Fruit fly (Drosophila melanogaster): ENCODE results near the gene ATPsynE.
A peak's percentile ranks its signal among the peaks of the same experiment; 100 is the strongest.

The ATPsynE gene

DNA sequence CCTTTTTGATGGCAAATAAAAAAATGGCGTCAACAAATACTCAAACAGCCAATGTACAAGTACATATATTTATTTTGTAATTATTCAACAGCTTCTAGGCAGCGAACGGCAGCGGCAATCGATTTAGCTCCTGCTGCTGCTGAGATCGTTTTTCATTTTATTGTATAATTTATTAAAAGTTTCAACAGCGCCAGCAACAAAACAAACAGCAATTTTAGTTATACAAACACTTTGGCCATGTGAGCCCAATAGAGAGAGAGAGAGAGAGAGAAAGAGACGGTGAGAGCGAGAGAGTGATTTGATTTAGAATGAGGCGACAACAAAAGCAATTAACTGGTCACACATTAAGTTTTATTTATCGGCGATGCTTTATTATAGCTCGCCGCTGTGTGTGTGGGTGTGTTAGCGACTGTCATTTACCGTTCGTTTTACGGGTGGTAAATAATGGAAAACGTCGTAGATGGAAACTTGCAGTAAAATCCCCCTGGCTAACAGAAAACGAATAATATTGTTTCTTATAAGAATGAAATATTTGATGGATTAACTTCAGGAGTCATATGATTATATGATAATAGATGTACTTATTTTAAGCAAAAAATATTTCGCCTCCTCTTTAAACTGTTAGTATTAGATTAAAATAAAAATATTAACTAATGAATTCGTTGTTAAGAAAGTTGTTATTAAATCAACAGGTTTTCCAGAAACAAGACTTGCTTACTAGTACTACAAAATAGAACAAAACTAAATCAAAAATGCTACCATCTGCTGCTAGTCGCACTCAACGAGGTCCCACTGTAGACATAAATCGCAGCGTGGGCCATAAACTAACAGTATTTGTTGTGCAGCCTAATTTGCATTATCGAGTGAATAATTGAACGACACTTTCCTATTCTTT is 41.4 kb upstream of the ATPsynE start (continued):
- no peak for TF ChIP-seq CG9932 (GFP tag; IDR thresholded peaks at IDR 0.05)
- peak; percentile 18 for TF ChIP-seq bcd (GFP tag; optimal IDR thresholded peaks at IDR 0.05)
- peak; percentile 11 for TF ChIP-seq Ssrp (tag; optimal IDR thresholded peaks at IDR 0.05)
- no peak for TF ChIP-seq Dek (tag; optimal IDR thresholded peaks at IDR 0.05)
- peak; percentile 23 for TF ChIP-seq CG4424 (GFP tag; optimal IDR thresholded peaks at IDR 0.05)
- TF ChIP-seq grau (tag; optimal IDR thresholded peaks at IDR 0.05): peak; percentile 89
- TF ChIP-seq cg (GFP tag; optimal IDR thresholded peaks at IDR 0.05): peak; percentile 46
- no peak for TF ChIP-seq p53 (GFP tag; optimal IDR thresholded peaks at IDR 0.05)
- TF ChIP-seq CG7357 (GFP tag; IDR thresholded peaks at IDR 0.05): no peak
- peak; percentile 75 for TF ChIP-seq gro (GFP tag; optimal IDR thresholded peaks at IDR 0.05)
- TF ChIP-seq CG7839 (tag; optimal IDR thresholded peaks at IDR 0.05): peak; percentile 26
- peak; percentile 7 for TF ChIP-seq unpg (GFP tag; optimal IDR thresholded peaks at IDR 0.05)
- peak; percentile 26 to 99 for TF ChIP-seq Pdp1 (GFP tag; optimal IDR thresholded peaks at IDR 0.05)
- peak; percentile 6 for TF ChIP-seq mam (GFP tag; optimal IDR thresholded peaks at IDR 0.05)
- TF ChIP-seq HmgZ (tag; optimal IDR thresholded peaks at IDR 0.05): peak; percentile 1
- TF ChIP-seq CG2678 (tag; optimal IDR thresholded peaks at IDR 0.05): peak; percentile 17
- no peak for TF ChIP-seq chinmo (GFP tag; IDR thresholded peaks at IDR 0.05; ENCODE audit: partially characterized antibody)
- TF ChIP-seq kah (GFP tag; optimal IDR thresholded peaks at IDR 0.05): peak; percentile 1
- peak; percentile 29 for TF ChIP-seq Deaf1 (tag; optimal IDR thresholded peaks at IDR 0.05)
- peak; percentile 5 for TF ChIP-seq CG33213 (GFP tag; optimal IDR thresholded peaks at IDR 0.05)
- peak; percentile 66 for TF ChIP-seq CG10543 (GFP tag; optimal IDR thresholded peaks at IDR 0.05)
- TF ChIP-seq CG8944 (GFP tag; optimal IDR thresholded peaks at IDR 0.05): no peak
- TF ChIP-seq repo (GFP tag; optimal IDR thresholded peaks at IDR 0.05): no peak
- peak; percentile 71 for TF ChIP-seq sens (GFP tag)
- peak; percentile 1 for TF ChIP-seq salm (tag; optimal IDR thresholded peaks at IDR 0.05)
- peak; percentile 10 for TF ChIP-seq CG18262 (tag; optimal IDR thresholded peaks at IDR 0.05)
- no peak for TF ChIP-seq cato (GFP tag; optimal IDR thresholded peaks at IDR 0.05; ENCODE audit: borderline replicate concordance)
- TF ChIP-seq Camta (GFP tag; optimal IDR thresholded peaks at IDR 0.05): no peak
- TF ChIP-seq Sox102F (GFP tag; optimal IDR thresholded peaks at IDR 0.05): peak; percentile 36
- peak; percentile 41 for TF ChIP-seq Max (GFP tag; optimal IDR thresholded peaks at IDR 0.05)
- TF ChIP-seq gem (tag; optimal IDR thresholded peaks at IDR 0.05): peak; percentile 45
- TF ChIP-seq CG17568 (GFP tag; optimal IDR thresholded peaks at IDR 0.05): peak; percentile 3
- no peak for TF ChIP-seq knrl (GFP tag; IDR thresholded peaks at IDR 0.05; ENCODE audit: partially characterized antibody)
- no peak for TF ChIP-seq CG10209 (GFP tag; optimal IDR thresholded peaks at IDR 0.05)
- peak; percentile 46 for TF ChIP-seq mirr (GFP tag; optimal IDR thresholded peaks at IDR 0.05)
- TF ChIP-seq CG2199 (GFP tag; IDR thresholded peaks at IDR 0.05): no peak
- peak; percentile 2 for TF ChIP-seq yki (optimal IDR thresholded peaks at IDR 0.05)
- peak; percentile 10 for TF ChIP-seq fd96Cb (tag; optimal IDR thresholded peaks at IDR 0.05)
- peak; percentile 0 for TF ChIP-seq CG1832 (GFP tag; optimal IDR thresholded peaks at IDR 0.05)
- TF ChIP-seq Side (GFP tag; optimal IDR thresholded peaks at IDR 0.05): peak; percentile 14
- TF ChIP-seq Gug (GFP tag; IDR thresholded peaks at IDR 0.05): peak; percentile 36; the same call in 1 of the 4 replicates
- peak; percentile 3 for TF ChIP-seq CG30431 (GFP tag; optimal IDR thresholded peaks at IDR 0.05)
- peak; percentile 16 for TF ChIP-seq CG6813 (GFP tag; optimal IDR thresholded peaks at IDR 0.05)
- TF ChIP-seq trh (GFP tag; optimal IDR thresholded peaks at IDR 0.05): peak; percentile 10
- peak; percentile 19 for TF ChIP-seq gsb-n (tag; optimal IDR thresholded peaks at IDR 0.05)
- TF ChIP-seq CG1602 (GFP tag; optimal IDR thresholded peaks at IDR 0.05): peak; percentile 10
- TF ChIP-seq CG2120 (GFP tag; optimal IDR thresholded peaks at IDR 0.05): peak; percentile 26
- peak; percentile 13 for TF ChIP-seq CG13775 (GFP tag; optimal IDR thresholded peaks at IDR 0.05)
